Worm (Caenorhabditis elegans) whole organism, L1 larva: ENCODE data around the gene cylc-1.
"Not testable (repeated sequence)": the region's sequence is repeated elsewhere in the genome, so short reads cannot be mapped to it uniquely, and the experiment has no call there.

Source experiments
- ama-1 ChIP-seq: fragments of 150-350 bp; optimal IDR thresholded peaks from 2 replicates; lab custom pipeline; 2014
- lin-13 ChIP-seq: fragments of 150-350 bp; optimal IDR thresholded peaks from 2 replicates; lab custom pipeline; 2014; ENCODE audit warnings: missing biosample characterization, missing genetic modification reagents, missing genetic modification characterization
- lir-3 ChIP-seq: sonication (generic microtip); optimal IDR thresholded peaks from 2 replicates; lab custom pipeline; 2016; ENCODE audit warnings: mild to moderate bottlenecking, missing genetic modification characterization, moderate library complexity, missing compliant biosample characterization; ENCODE audit not compliant: poor library complexity
- mdl-1 ChIP-seq, 2 experiments: fragments of 150-350 bp; optimal IDR thresholded peaks; 2 replicates each; lab custom pipeline; 2014 to 2017; ENCODE audit warnings: missing biosample characterization in 2 of 2, missing genetic modification characterization in 2 of 2, inconsistent platforms in 1 of 2
- nhr-237 ChIP-seq: fragments of 150-350 bp; optimal IDR thresholded peaks from 2 replicates; lab custom pipeline; 2014; ENCODE audit warnings: missing biosample characterization, missing genetic modification characterization
- pag-3 ChIP-seq: sonication (generic microtip); optimal IDR thresholded peaks from 2 replicates; lab custom pipeline; 2017; ENCODE audit warnings: missing genetic modification characterization, mild to moderate bottlenecking, missing compliant biosample characterization, antibody characterized with exemption, borderline replicate concordance; ENCODE audit not compliant: insufficient read depth
- unc-62 ChIP-seq: fragments of 150-350 bp; optimal IDR thresholded peaks from 2 replicates; lab custom pipeline; 2014; ENCODE audit warnings: missing biosample characterization, missing genetic modification reagents, missing genetic modification characterization
- zag-1 ChIP-seq: fragments of 150-350 bp; optimal IDR thresholded peaks from 2 replicates; lab custom pipeline; 2014; ENCODE audit warnings: missing biosample characterization, missing genetic modification characterization

DNA sequence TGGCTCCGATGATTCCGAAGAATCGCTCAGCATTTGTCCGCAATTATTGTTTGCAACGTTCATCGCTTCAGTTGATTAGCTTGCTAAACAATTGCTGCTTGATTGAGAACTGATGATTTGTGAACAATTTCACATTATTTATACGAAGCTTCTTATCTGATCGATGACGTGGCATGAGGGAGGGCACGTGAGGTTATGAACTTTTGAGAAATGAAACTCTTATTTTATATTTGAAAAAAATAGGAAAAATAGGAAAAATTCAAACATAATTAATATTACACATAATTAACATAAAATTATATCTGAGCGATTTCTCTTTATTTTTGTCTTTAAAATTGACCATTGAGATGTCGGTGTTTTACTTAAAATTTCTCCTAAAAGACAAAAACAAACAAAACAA, 29.1 kb upstream of the cylc-1 start, which contains the start of gene F36H12.10:
- not testable (repeated sequence) for TF ChIP-seq nhr-237 (tag; lab: Kevin White, UChicago); ama-1 (lab: Kevin White, UChicago); lin-13 (GFP tag; lab: Kevin White, UChicago); zag-1 (tag; lab: Kevin White, UChicago); mdl-1 (tag; optimal IDR thresholded peaks at IDR 0.05; lab: Kevin White, UChicago); pag-3 (tag; lab: Kevin White, UChicago); unc-62; lir-3 (tag; lab: Kevin White, UChicago)
